Worm (Caenorhabditis elegans): ENCODE data around the gene W06F12.2.

DNA sequence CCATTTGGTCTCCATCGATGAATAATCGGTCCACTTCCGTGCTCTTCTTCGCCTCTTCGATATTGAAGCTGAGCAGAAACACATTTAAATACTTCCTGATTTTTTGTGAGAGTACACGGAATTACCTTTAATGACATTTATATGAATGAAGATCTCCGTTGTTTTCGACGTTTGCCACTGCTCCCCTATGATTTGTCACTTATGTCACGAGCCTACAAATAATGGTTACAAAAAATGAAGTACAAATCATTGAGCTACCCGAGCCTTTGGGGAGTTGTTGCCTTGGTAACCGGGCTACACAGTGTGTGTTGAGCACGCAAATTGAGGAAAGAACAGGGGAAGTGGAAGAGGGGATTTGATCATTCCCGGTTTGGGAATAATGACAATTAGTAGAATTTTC, 45.2 kb downstream of the W06F12.2 start, which contains the start of gene dyf-2:
- TF ChIP-seq him-1 (tag; optimal IDR thresholded peaks at IDR 0.05) (no peak), dao-5 (tag; optimal IDR thresholded peaks at IDR 0.05) (no peak)
